Fruit fly (Drosophila melanogaster) whole organism, embryonic: ENCODE results near the gene wam.

Experiments used
- CG10543 ChIP-seq: fragments of 200-800 bp; sonication (Bioruptor generic); optimal IDR thresholded peaks from 3 replicates; lab custom pipeline; 2017; ENCODE audit warnings: missing biosample characterization, mild to moderate bottlenecking, missing genetic modification characterization, moderate library complexity
- CG12659 ChIP-seq: fragments of 200-800 bp; sonication (Bioruptor generic); optimal IDR thresholded peaks from 3 replicates; lab custom pipeline; 2017; ENCODE audit warnings: mild to moderate bottlenecking, missing biosample characterization, missing genetic modification reagents, missing genetic modification characterization
- CG12744 ChIP-seq: fragments of 200-800 bp; sonication (Bioruptor generic); optimal IDR thresholded peaks from 2 replicates; lab custom pipeline; 2016; ENCODE audit warnings: missing biosample characterization, missing genetic modification characterization
- CG12769 ChIP-seq: fragments of 200-800 bp; sonication (Bioruptor generic); optimal IDR thresholded peaks from 2 replicates; lab custom pipeline; 2019; ENCODE audit warnings: missing biosample characterization, mild to moderate bottlenecking, missing genetic modification characterization, moderate library complexity
- CG14667 ChIP-seq: fragments of 200-800 bp; sonication (Bioruptor generic); IDR thresholded peaks from 2 replicates; pipeline ENCODE4 v1.3.6; 2022; ENCODE audit warnings: missing biosample characterization, missing genetic modification characterization
- CG15514 ChIP-seq: fragments of 200-800 bp; sonication (Bioruptor generic); optimal IDR thresholded peaks from 3 replicates; lab custom pipeline; 2017; ENCODE audit warnings: missing biosample characterization, missing genetic modification characterization, mild to moderate bottlenecking, moderate library complexity, missing genetic modification reagents
- CG16863 ChIP-seq: fragments of 200-800 bp; sonication (Bioruptor generic); optimal IDR thresholded peaks from 3 replicates; lab custom pipeline; 2016; ENCODE audit warnings: missing biosample characterization, missing genetic modification characterization
- CG17612 ChIP-seq: fragments of 200-800 bp; sonication (Bioruptor generic); IDR thresholded peaks from 2 replicates; pipeline ENCODE4 v1.3.6; 2022; ENCODE audit warnings: missing biosample characterization, missing genetic modification characterization
- CG2199 ChIP-seq: fragments of 200-800 bp; sonication (Bioruptor generic); IDR thresholded peaks from 3 replicates; pipeline ENCODE4 v1.3.6; 2022; ENCODE audit warnings: missing biosample characterization, missing genetic modification characterization
- CG2875 ChIP-seq: fragments of 200-800 bp; sonication (Bioruptor generic); optimal IDR thresholded peaks from 2 replicates; lab custom pipeline; 2017; ENCODE audit warnings: missing biosample characterization, mild to moderate bottlenecking, missing genetic modification characterization, missing genetic modification reagents
- CG31441 ChIP-seq: fragments of 200-800 bp; sonication (Bioruptor generic); IDR thresholded peaks from 2 replicates; pipeline ENCODE4 v1.3.6; 2022; ENCODE audit warnings: missing biosample characterization, missing genetic modification characterization
- CG32532 ChIP-seq: fragments of 200-800 bp; sonication (Bioruptor generic); IDR thresholded peaks from 2 replicates; pipeline ENCODE4 v1.3.6; 2022; ENCODE audit warnings: missing biosample characterization, missing genetic modification characterization
- CG32767 ChIP-seq: fragments of 200-800 bp; sonication (Bioruptor generic); IDR thresholded peaks from 2 replicates; pipeline ENCODE4 v1.3.6; 2022; ENCODE audit warnings: missing biosample characterization, missing genetic modification characterization
- CG33557 ChIP-seq: fragments of 200-800 bp; sonication (Bioruptor generic); optimal IDR thresholded peaks from 2 replicates; lab custom pipeline; 2019; ENCODE audit warnings: missing biosample characterization, mild to moderate bottlenecking, missing genetic modification characterization, moderate library complexity
- CG42726 ChIP-seq: fragments of 200-800 bp; sonication (Bioruptor generic); IDR thresholded peaks from 2 replicates; pipeline ENCODE4 v1.3.6; 2022; ENCODE audit warnings: missing biosample characterization, missing genetic modification characterization; ENCODE audit not compliant: partially characterized antibody
- CG5180 ChIP-seq: fragments of 200-800 bp; sonication (Bioruptor generic); optimal IDR thresholded peaks from 3 replicates; lab custom pipeline; 2017; ENCODE audit warnings: missing biosample characterization, missing genetic modification characterization, mild to moderate bottlenecking, moderate library complexity, missing genetic modification reagents
- CG6654 ChIP-seq: fragments of 200-800 bp; sonication (Bioruptor generic); optimal IDR thresholded peaks from 2 replicates; lab custom pipeline; 2017; ENCODE audit warnings: missing biosample characterization, mild to moderate bottlenecking, missing genetic modification characterization
- CG7745 ChIP-seq: fragments of 200-800 bp; sonication (Bioruptor generic); optimal IDR thresholded peaks from 2 replicates; lab custom pipeline; 2018; ENCODE audit warnings: missing biosample characterization, mild to moderate bottlenecking, missing genetic modification characterization, moderate library complexity
- CG8388 ChIP-seq: fragments of 200-800 bp; sonication (Bioruptor generic); optimal IDR thresholded peaks from 2 replicates; lab custom pipeline; 2019; ENCODE audit warnings: missing biosample characterization, mild to moderate bottlenecking, missing genetic modification characterization, moderate library complexity
- CG9609 ChIP-seq: fragments of 200-800 bp; sonication (Bioruptor generic); optimal IDR thresholded peaks from 3 replicates; lab custom pipeline; 2016; ENCODE audit warnings: missing biosample characterization, missing genetic modification characterization
- Deaf1 ChIP-seq: fragments of 200-800 bp; optimal IDR thresholded peaks from 3 replicates; lab custom pipeline; 2019; ENCODE audit warnings: missing biosample characterization, mild to moderate bottlenecking, missing genetic modification characterization, moderate library complexity
- Dll ChIP-seq: fragments of 200-800 bp; sonication (Bioruptor generic); IDR thresholded peaks from 4 replicates; pipeline ENCODE4 v1.3.6; 2022; ENCODE audit warnings: missing biosample characterization, missing genetic modification characterization; ENCODE audit not compliant: partially characterized antibody
- Dref ChIP-seq: fragments of 200-800 bp; sonication (Bioruptor generic); IDR thresholded peaks from 2 replicates; pipeline ENCODE4 v1.3.6; 2022; ENCODE audit warnings: missing biosample characterization, missing genetic modification characterization
- Ets65A ChIP-seq: fragments of 200-800 bp; sonication (Bioruptor generic); peaks from one replicate; lab custom pipeline; 2016; ENCODE audit warnings: missing biosample characterization, missing genetic modification characterization
- H15 ChIP-seq: fragments of 200-800 bp; sonication (Bioruptor generic); IDR thresholded peaks from 3 replicates; pipeline ENCODE4 v1.3.6; 2022; ENCODE audit warnings: missing biosample characterization, missing genetic modification characterization
- H2.0 ChIP-seq: fragments of 200-800 bp; sonication (Bioruptor generic); IDR thresholded peaks from 2 replicates; pipeline ENCODE4 v1.3.6; 2022; ENCODE audit warnings: missing biosample characterization, missing genetic modification characterization
- HHEX ChIP-seq: fragments of 200-800 bp; sonication (Bioruptor generic); optimal IDR thresholded peaks from 3 replicates; lab custom pipeline; 2017; ENCODE audit warnings: missing biosample characterization, mild to moderate bottlenecking, missing genetic modification characterization, missing genetic modification reagents
- HLHmδ ChIP-seq: fragments of 200-800 bp; sonication (Bioruptor generic); optimal IDR thresholded peaks from 2 replicates; lab custom pipeline; 2018; ENCODE audit warnings: missing biosample characterization, mild to moderate bottlenecking, missing genetic modification characterization, moderate library complexity
- HmgZ ChIP-seq: fragments of 200-800 bp; sonication (Bioruptor generic); optimal IDR thresholded peaks from 2 replicates; lab custom pipeline; 2018; ENCODE audit warnings: missing biosample characterization, mild to moderate bottlenecking, missing genetic modification characterization
- Lhr ChIP-seq: fragments of 200-800 bp; sonication (Bioruptor generic); optimal IDR thresholded peaks from 3 replicates; lab custom pipeline; 2017; ENCODE audit warnings: mild to moderate bottlenecking, missing biosample characterization, missing genetic modification reagents, missing genetic modification characterization
- Med ChIP-seq: fragments of 200-800 bp; sonication (Bioruptor generic); peaks from one replicate; lab custom pipeline; 2016; ENCODE audit warnings: missing biosample characterization, missing genetic modification characterization, mild to moderate bottlenecking, inconsistent platforms, moderate library complexity
- Nf-YA ChIP-seq: fragments of 200-800 bp; sonication (Bioruptor generic); IDR thresholded peaks from 2 replicates; pipeline ENCODE4 v1.3.6; 2022; ENCODE audit warnings: missing biosample characterization, missing genetic modification characterization
- Tbp ChIP-seq: fragments of >200 bp; optimal IDR thresholded peaks from 2 replicates; lab custom pipeline; 2018; ENCODE audit warnings: missing biosample characterization, missing genetic modification characterization
- ash1 ChIP-seq: fragments of 200-800 bp; sonication (Bioruptor generic); optimal IDR thresholded peaks from 2 replicates; lab custom pipeline; 2018; ENCODE audit warnings: missing biosample characterization, mild to moderate bottlenecking, missing genetic modification characterization
- cas ChIP-seq: fragments of 200-800 bp; sonication (Bioruptor generic); IDR thresholded peaks from 2 replicates; pipeline ENCODE4 v1.3.6; 2022; ENCODE audit warnings: missing biosample characterization, missing genetic modification characterization
- ci ChIP-seq: fragments of 200-800 bp; sonication (Bioruptor generic); IDR thresholded peaks from 3 replicates; pipeline ENCODE4 v1.3.6; 2022; ENCODE audit warnings: missing biosample characterization, missing genetic modification characterization
- cwo ChIP-seq: fragments of 200-800 bp; sonication (Bioruptor generic); optimal IDR thresholded peaks from 3 replicates; lab custom pipeline; 2017; ENCODE audit warnings: missing biosample characterization, missing genetic modification characterization, mild to moderate bottlenecking, moderate library complexity, missing genetic modification reagents
- dmrt99B ChIP-seq: fragments of 200-800 bp; sonication (Bioruptor generic); optimal IDR thresholded peaks from 2 replicates; lab custom pipeline; 2018; ENCODE audit warnings: missing biosample characterization, mild to moderate bottlenecking, missing genetic modification characterization, moderate library complexity
- fru ChIP-seq: fragments of >200 bp; optimal IDR thresholded peaks from 2 replicates; lab custom pipeline; 2017
- grn ChIP-seq: fragments of 200-800 bp; sonication (Bioruptor generic); optimal IDR thresholded peaks from 3 replicates; lab custom pipeline; 2017; ENCODE audit warnings: missing biosample characterization, missing genetic modification characterization
- hb ChIP-seq: fragments of 200-800 bp; sonication (Bioruptor generic); IDR thresholded peaks from 3 replicates; pipeline ENCODE4 v1.3.6; 2022; ENCODE audit warnings: missing biosample characterization, missing genetic modification characterization; ENCODE audit not compliant: partially characterized antibody
- ind ChIP-seq: fragments of 200-800 bp; sonication (Bioruptor generic); optimal IDR thresholded peaks from 3 replicates; lab custom pipeline; 2016; ENCODE audit warnings: missing biosample characterization, missing genetic modification characterization
- ken ChIP-seq: fragments of 200-800 bp; sonication (Bioruptor generic); IDR thresholded peaks from 3 replicates; pipeline ENCODE4 v1.3.6; 2022; ENCODE audit warnings: missing biosample characterization, missing genetic modification characterization
- kni ChIP-seq: fragments of 200-800 bp; sonication (Bioruptor generic); optimal IDR thresholded peaks from 3 replicates; lab custom pipeline; 2017; ENCODE audit warnings: mild to moderate bottlenecking, missing biosample characterization, missing genetic modification reagents, missing genetic modification characterization
- oc ChIP-seq: fragments of 200-800 bp; sonication (Bioruptor generic); optimal IDR thresholded peaks from 2 replicates; lab custom pipeline; 2018; ENCODE audit warnings: missing biosample characterization, mild to moderate bottlenecking, missing genetic modification characterization, moderate library complexity
- onecut ChIP-seq: fragments of 200-800 bp; sonication (Bioruptor generic); IDR thresholded peaks from 2 replicates; pipeline ENCODE4 v1.3.6; 2022; ENCODE audit warnings: missing biosample characterization, missing genetic modification characterization
- seq ChIP-seq: fragments of 200-800 bp; sonication (Bioruptor generic); IDR thresholded peaks from 2 replicates; pipeline ENCODE4 v1.3.6; 2022; ENCODE audit warnings: missing biosample characterization, missing genetic modification characterization
- tgo ChIP-seq: fragments of 200-800 bp; sonication (Bioruptor generic); IDR thresholded peaks from 3 replicates; pipeline ENCODE4 v1.3.6; 2022; ENCODE audit warnings: missing biosample characterization, missing genetic modification characterization
- wdn ChIP-seq: fragments of 200-800 bp; sonication (Bioruptor generic); IDR thresholded peaks from 2 replicates; pipeline ENCODE4 v1.3.6; 2022; ENCODE audit warnings: missing biosample characterization, missing genetic modification characterization
- z ChIP-seq: fragments of 200-800 bp; sonication (Bioruptor generic); IDR thresholded peaks from 3 replicates; pipeline ENCODE4 v1.3.6; 2022; ENCODE audit warnings: missing biosample characterization, missing genetic modification characterization
- zf30C ChIP-seq: fragments of 200-800 bp; sonication (Bioruptor generic); optimal IDR thresholded peaks from 3 replicates; lab custom pipeline; 2018; ENCODE audit warnings: missing biosample characterization, mild to moderate bottlenecking, missing genetic modification characterization

The wam gene

DNA sequence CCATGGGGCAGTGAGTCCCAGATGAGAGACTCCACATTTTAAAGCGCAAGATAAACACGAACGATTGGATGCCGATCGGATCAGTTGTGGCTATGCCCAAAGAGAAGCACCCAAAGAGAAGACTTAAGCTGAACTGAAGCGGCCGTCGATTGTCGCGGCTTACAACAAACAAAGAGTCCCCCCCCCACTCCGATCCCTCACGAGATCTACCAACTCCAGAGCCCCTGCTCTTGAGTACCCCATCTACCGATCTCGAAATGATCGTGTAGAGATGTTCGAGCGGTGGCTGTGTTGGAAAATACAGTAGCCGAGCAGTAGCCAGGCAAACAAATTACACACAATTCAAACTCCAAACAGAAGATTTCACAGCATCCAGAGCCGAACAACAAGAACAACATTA is 37.9 kb upstream of the wam start (continued):
- no peak for TF ChIP-seq HmgZ (tag; lab: Kevin White, UChicago)
- TF ChIP-seq Dref (GFP tag; lab: Robert Waterston, UW), result no peak
- peak; percentile 45 for TF ChIP-seq oc (tag; lab: Kevin White, UChicago)
- no peak for TF ChIP-seq seq (GFP tag; lab: Robert Waterston, UW)
- 0 out of 3 replicates have a peak, but pooled peaks have one; percentile 39 for TF ChIP-seq ci (GFP tag; lab: Robert Waterston, UW)
- no peak for TF ChIP-seq Lhr
- TF ChIP-seq CG17612 (GFP tag; lab: Robert Waterston, UW), result no peak
- no peak for TF ChIP-seq CG12744 (GFP tag; lab: Kevin White, UChicago)
- no peak for TF ChIP-seq zf30C
- no peak for TF ChIP-seq cwo (GFP tag; lab: Kevin White, UChicago)
- TF ChIP-seq CG16863 (GFP tag; lab: Kevin White, UChicago), result no peak
- TF ChIP-seq H2.0 (GFP tag; lab: Robert Waterston, UW), result no peak
- no peak for TF ChIP-seq Tbp
- TF ChIP-seq tgo (GFP tag; lab: Robert Waterston, UW), result no peak
- TF ChIP-seq CG12659 (GFP tag; lab: Kevin White, UChicago), result no peak
- no peak for TF ChIP-seq Ets65A
- TF ChIP-seq z (GFP tag; lab: Robert Waterston, UW), result no peak
- no peak for TF ChIP-seq CG8388
- no peak for TF ChIP-seq kni (GFP tag; lab: Kevin White, UChicago)
- no peak for TF ChIP-seq HHEX (GFP tag; lab: Kevin White, UChicago)
- no peak for TF ChIP-seq ash1 (GFP tag; lab: Kevin White, UChicago)
- no peak for TF ChIP-seq CG2875 (GFP tag; lab: Kevin White, UChicago)
- no peak for TF ChIP-seq CG15514 (GFP tag; lab: Kevin White, UChicago)
- no peak for TF ChIP-seq hb (GFP tag; lab: Robert Waterston, UW)
- no peak for TF ChIP-seq H15 (GFP tag; lab: Robert Waterston, UW)
- no peak for TF ChIP-seq CG14667 (GFP tag; lab: Robert Waterston, UW)
- no peak for TF ChIP-seq wdn (GFP tag; lab: Robert Waterston, UW)
- TF ChIP-seq CG9609 (GFP tag; lab: Kevin White, UChicago), result no peak
- no peak for TF ChIP-seq CG33557
- no peak for TF ChIP-seq dmrt99B (tag; lab: Kevin White, UChicago)
- no peak for TF ChIP-seq ind (GFP tag; lab: Kevin White, UChicago)
- TF ChIP-seq grn (GFP tag; lab: Kevin White, UChicago), result peak; percentile 8
- no peak for TF ChIP-seq CG31441 (GFP tag; lab: Robert Waterston, UW)
- peak; percentile 23 for TF ChIP-seq Med
- no peak for TF ChIP-seq CG6654
- no peak for TF ChIP-seq CG7745 (tag; lab: Kevin White, UChicago)
- 0 out of 3 replicates have a peak, but pooled peaks have one; percentile 49 for TF ChIP-seq CG2199 (GFP tag; lab: Robert Waterston, UW)
- no peak for TF ChIP-seq ken (GFP tag; lab: Robert Waterston, UW)
- TF ChIP-seq fru (lab: Kevin White, UChicago), result no peak

DNA sequence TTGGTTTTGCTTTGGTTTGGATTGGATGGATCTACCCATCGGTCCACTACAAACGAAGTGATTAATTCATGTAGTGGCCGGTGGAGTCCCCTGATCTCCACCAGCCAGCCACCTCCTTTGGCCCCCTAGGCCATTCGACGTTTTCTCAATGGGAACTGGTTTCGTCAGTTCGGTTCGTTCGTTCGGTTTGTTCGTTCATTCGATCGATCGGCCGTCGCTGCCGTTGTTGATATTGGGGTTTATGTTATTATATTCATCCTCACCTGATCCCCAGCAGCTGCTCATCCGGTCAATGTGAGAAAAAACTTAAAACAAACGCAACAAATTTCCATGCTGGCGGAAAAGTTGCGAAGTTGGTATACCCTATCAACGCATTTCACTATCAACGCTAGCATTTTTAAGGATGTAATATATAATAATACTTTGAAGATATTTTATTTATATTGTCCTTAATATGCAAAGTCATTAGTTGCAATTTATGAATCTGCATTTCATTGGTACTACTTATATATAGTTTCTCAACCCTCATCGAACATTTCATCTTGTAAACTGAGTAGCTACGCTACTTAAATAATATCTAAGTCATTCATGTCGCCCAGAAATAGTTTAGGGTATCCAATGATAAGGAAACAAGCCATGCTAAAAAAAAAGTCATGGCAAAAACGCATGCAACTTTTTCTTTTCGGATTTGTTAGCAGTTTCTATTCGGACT is 35.9 kb upstream of the wam start:
- 0 out of 2 replicates have a peak, but pooled peaks have one; percentile 30 for TF ChIP-seq onecut (GFP tag; lab: Robert Waterston, UW)
- no peak for TF ChIP-seq HLHmδ (GFP tag; lab: Kevin White, UChicago)
- peak; percentile 37; the same call in 1 of the 2 replicates for TF ChIP-seq CG32532
- TF ChIP-seq CG10543, result peak; percentile 43
- no peak for TF ChIP-seq CG42726 (GFP tag; lab: Robert Waterston, UW)
- TF ChIP-seq CG12769 (tag; lab: Kevin White, UChicago), result peak; percentile 32
- TF ChIP-seq CG5180 (GFP tag; lab: Kevin White, UChicago), result peak; percentile 11
- 0 out of 2 replicates have a peak, but pooled peaks have one; percentile 15 for TF ChIP-seq CG32767 (GFP tag; lab: Robert Waterston, UW)
- TF ChIP-seq Dll (GFP tag; lab: Robert Waterston, UW), result no peak
- TF ChIP-seq H2.0 (GFP tag; lab: Robert Waterston, UW), result no peak
- TF ChIP-seq Nf-YA (GFP tag; lab: Robert Waterston, UW), result no peak
- peak; percentile 83 for TF ChIP-seq Deaf1 (tag; lab: Kevin White, UChicago)
- TF ChIP-seq cas (GFP tag; lab: Robert Waterston, UW), result no peak
